Worm (Caenorhabditis elegans): ENCODE data around the gene mes-2.

Gene mes-2

DNA sequence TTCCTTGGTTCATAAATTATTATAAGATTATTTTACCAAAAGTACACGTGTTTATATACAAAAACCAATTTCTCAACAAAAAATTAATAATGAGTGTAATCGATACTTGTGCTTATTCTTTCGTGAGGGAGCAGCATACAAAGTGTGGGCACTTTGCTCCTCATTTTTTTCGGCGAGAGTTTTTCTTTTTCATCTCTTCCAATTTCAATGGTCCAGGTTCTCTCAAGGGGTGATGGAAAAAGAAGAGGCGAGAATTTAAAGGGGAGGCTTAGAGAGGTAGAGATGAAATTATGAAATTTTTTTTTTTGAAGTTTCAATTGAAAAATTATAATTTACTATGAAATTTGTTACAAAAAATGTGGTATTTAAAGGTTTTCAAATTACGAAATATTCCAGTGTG is 33.2 kb downstream of the mes-2 start:
- TF ChIP-seq unc-62 (GFP tag; optimal IDR thresholded peaks at IDR 0.05), result no peak

DNA sequence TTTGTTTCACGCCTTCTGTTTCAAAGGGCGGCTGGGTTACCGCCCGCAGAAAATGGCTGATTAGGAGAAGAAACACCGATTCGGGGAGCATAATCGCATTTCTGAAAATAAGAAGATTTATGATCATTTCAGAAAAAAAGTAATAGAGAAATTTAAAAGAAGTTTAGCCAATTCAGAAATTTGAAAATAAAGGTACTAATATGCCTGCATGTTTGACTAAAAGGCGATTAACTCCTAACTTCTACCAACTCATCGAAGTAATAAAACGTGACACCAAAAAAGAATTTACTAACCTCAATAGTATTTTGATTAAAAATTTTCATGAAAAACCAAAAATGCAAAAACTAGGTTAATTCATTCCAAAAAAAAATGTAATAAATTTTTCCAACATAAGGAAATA is 41.0 kb downstream of the mes-2 start, which contains the start of gene plx-2:
plx-2 (minus strand) TSS at position 101 of the 400 bp plus-strand sequence.
- TF ChIP-seq unc-62 (GFP tag; optimal IDR thresholded peaks at IDR 0.05), result no peak

DNA sequence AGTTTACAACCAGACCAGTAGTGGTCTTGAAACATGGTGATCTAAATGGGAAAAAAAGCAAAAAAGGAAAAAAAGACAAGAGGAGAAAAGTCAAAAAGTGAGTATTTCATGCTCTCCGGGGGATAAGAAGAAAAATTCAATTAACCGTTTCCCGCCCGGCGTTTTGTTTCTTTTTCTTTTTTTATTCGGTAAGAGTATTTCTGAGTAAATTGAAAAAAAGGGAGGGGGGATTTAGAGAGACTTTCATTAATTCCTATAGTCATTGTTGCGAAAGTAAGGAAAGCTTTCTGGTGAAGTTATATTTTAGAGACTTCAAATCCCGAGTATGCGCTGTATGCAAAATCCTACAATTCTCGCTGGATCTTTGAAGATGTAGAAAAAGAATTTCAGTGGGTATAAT is 43.9 kb downstream of the mes-2 start:
- TF ChIP-seq unc-62 (GFP tag; optimal IDR thresholded peaks at IDR 0.05), result no peak

DNA sequence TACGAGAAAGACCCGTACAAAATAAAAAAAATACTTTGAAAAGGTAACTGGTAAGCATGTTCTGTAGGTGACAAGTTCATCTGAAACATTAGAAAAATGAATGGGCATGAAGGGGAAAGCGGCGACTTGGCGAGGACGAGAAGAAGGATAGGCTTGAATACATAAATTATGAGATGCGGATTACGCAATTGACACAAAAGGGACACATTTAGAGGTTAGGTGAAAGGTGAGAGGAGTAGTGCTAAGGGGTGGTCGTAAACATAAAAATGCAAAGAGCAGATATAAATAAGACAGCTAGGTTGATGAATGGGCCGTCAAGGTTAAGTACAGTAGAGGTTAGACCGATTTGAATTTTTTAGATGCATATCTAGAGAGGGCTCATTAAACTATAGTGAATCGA is 45.1 kb downstream of the mes-2 start:
- TF ChIP-seq unc-62 (GFP tag; optimal IDR thresholded peaks at IDR 0.05), result no peak

DNA sequence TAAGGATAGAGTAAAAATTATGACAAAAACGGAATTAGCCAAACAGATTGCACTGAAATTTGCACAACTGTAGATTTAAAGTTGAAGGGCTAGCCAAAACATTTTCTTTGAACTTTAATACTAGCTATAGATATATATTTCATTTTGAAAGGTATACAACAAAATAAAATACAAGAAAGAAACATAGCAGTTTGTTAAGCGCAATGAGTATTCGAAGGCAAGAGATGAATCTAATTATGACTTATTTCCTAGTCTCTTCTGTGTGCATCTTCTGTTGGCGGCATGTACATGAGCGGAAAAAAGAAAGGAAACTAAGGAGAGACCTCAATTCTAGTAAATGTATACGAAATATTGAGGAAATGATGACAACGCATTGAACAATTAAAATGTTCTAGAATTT is 48.3 kb downstream of the mes-2 start:
- TF ChIP-seq unc-62 (GFP tag; optimal IDR thresholded peaks at IDR 0.05), result no peak

DNA sequence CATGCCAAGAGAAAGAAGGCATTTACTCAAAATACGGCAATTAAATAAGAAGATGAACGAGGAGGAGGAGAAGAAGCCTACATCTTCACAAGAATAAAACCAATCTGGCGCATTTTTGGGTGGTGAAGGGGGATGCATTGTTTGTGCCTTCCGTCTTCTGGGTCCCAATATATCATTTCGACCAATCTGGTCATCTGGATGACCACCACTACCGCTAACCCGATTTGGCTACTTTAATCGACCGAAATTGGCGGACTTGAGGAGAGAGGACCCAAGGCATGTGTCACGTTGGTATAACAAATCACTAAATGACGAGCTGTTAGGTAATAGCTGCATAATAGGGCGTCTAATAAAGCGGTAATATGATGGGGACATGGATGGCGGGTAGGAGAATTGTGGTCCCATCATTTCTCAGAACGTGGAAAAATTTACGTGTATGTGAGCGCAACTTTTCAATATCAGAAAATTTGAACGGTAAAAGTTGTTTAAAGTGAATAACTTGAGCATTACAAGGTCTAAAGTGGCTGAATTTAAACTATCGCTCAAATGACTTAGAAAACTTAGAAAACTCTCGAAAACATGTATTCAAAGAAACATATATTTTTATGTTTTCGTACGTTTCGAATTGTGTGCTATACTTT is 50.1 kb downstream of the mes-2 start:
- no peak for TF ChIP-seq unc-62 (GFP tag; optimal IDR thresholded peaks at IDR 0.05)

DNA sequence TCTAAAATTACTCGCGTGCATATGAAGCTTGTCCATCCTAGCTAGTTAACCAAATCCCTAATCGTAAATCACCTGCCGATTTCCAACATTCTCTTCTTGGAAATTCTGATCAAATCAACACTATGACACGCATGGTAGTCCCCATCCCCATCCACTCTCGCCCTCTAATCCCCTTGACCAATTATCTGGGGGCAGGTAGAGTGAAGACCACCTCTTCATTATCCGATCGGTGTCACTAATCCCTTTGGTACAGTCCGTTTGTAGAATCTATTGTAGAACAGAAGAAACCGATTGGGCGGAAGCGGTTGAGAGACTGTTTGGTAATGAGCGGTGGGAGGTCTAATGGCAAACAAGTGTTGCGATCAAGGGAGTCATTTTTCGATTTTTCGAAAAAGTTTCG is 53.3 kb downstream of the mes-2 start:
- TF ChIP-seq unc-62 (GFP tag; optimal IDR thresholded peaks at IDR 0.05), result no peak
